Fruit fly (Drosophila melanogaster) whole organism, embryonic: Measurements from ENCODE around the gene CG16717.

Experiments used
- Atf-2 ChIP-seq: fragments of 200-800 bp; sonication (Bioruptor generic); optimal IDR thresholded peaks from 2 replicates; lab custom pipeline; 2016; ENCODE audit warnings: missing biosample characterization, missing genetic modification characterization
- B-H1 ChIP-seq: fragments of 200-800 bp; sonication (Bioruptor generic); IDR thresholded peaks from 3 replicates; pipeline ENCODE4 v1.3.6; 2022; ENCODE audit warnings: missing biosample characterization, missing genetic modification characterization
- Blimp-1 ChIP-seq: fragments of 200-800 bp; sonication (Bioruptor generic); optimal IDR thresholded peaks from 3 replicates; lab custom pipeline; 2018; ENCODE audit warnings: missing biosample characterization, missing genetic modification characterization, mild to moderate bottlenecking, moderate library complexity, missing genetic modification reagents
- CG10274 ChIP-seq: fragments of 200-800 bp; sonication (Bioruptor generic); optimal IDR thresholded peaks from 3 replicates; lab custom pipeline; 2017; ENCODE audit warnings: missing biosample characterization, mild to moderate bottlenecking, missing genetic modification characterization
- CG10565 ChIP-seq: fragments of 200-800 bp; sonication (Bioruptor generic); optimal IDR thresholded peaks from 3 replicates; lab custom pipeline; 2016; ENCODE audit warnings: missing biosample characterization, mild to moderate bottlenecking, missing genetic modification characterization
- CG11085 ChIP-seq: fragments of 200-800 bp; sonication (Bioruptor generic); IDR thresholded peaks from 2 replicates; pipeline ENCODE4 v1.3.6; 2022; ENCODE audit warnings: missing biosample characterization, missing genetic modification characterization
- CG11695 ChIP-seq: fragments of 200-800 bp; sonication (Bioruptor generic); IDR thresholded peaks from 3 replicates; pipeline ENCODE4 v1.3.6; 2022; ENCODE audit warnings: missing biosample characterization, missing genetic modification characterization
- CG12942 ChIP-seq: fragments of 200-800 bp; sonication (Bioruptor generic); optimal IDR thresholded peaks from 3 replicates; lab custom pipeline; 2016; ENCODE audit warnings: missing biosample characterization, missing genetic modification characterization
- CG13894 ChIP-seq: fragments of 200-800 bp; sonication (Bioruptor generic); optimal IDR thresholded peaks from 3 replicates; lab custom pipeline; 2018; ENCODE audit warnings: missing biosample characterization, mild to moderate bottlenecking, missing genetic modification characterization, moderate library complexity
- CG15514 ChIP-seq: fragments of 200-800 bp; sonication (Bioruptor generic); optimal IDR thresholded peaks from 3 replicates; lab custom pipeline; 2017; ENCODE audit warnings: missing biosample characterization, missing genetic modification characterization, mild to moderate bottlenecking, moderate library complexity, missing genetic modification reagents
- CG1602 ChIP-seq: fragments of 200-800 bp; sonication (Bioruptor generic); optimal IDR thresholded peaks from 3 replicates; lab custom pipeline; 2016; ENCODE audit warnings: missing biosample characterization, missing genetic modification characterization
- CG17802 ChIP-seq: fragments of 200-800 bp; sonication (Bioruptor generic); optimal IDR thresholded peaks from 2 replicates; lab custom pipeline; 2018; ENCODE audit warnings: missing biosample characterization, mild to moderate bottlenecking, missing genetic modification characterization, moderate library complexity
- CG2678 ChIP-seq: fragments of 200-800 bp; sonication (Bioruptor generic); optimal IDR thresholded peaks from 3 replicates; lab custom pipeline; 2019; ENCODE audit warnings: missing biosample characterization, mild to moderate bottlenecking, missing genetic modification characterization, moderate library complexity
- CG30020 ChIP-seq: fragments of 200-800 bp; optimal IDR thresholded peaks from 2 replicates; lab custom pipeline; 2019; ENCODE audit warnings: missing biosample characterization, mild to moderate bottlenecking, missing genetic modification characterization, moderate library complexity
- CG4328 ChIP-seq: fragments of 200-800 bp; sonication (Bioruptor generic); optimal IDR thresholded peaks from 3 replicates; lab custom pipeline; 2017; ENCODE audit warnings: missing biosample characterization, missing genetic modification reagents, missing genetic modification characterization
- CG4707 ChIP-seq: fragments of 200-800 bp; sonication (Bioruptor generic); optimal IDR thresholded peaks from 2 replicates; lab custom pipeline; 2018; ENCODE audit warnings: missing biosample characterization, mild to moderate bottlenecking, missing genetic modification characterization, moderate library complexity
- CG7839 ChIP-seq: fragments of 200-800 bp; sonication (Bioruptor generic); optimal IDR thresholded peaks from 3 replicates; lab custom pipeline; 2018; ENCODE audit warnings: missing biosample characterization, mild to moderate bottlenecking, missing genetic modification characterization, moderate library complexity
- CG8478 ChIP-seq: fragments of >200 bp; optimal IDR thresholded peaks from 2 replicates; lab custom pipeline; 2018
- CG9215 ChIP-seq: fragments of 200-800 bp; sonication (Bioruptor generic); IDR thresholded peaks from 2 replicates; pipeline ENCODE4 v1.3.6; 2022; ENCODE audit warnings: missing biosample characterization, missing genetic modification characterization
- CG9797 ChIP-seq: fragments of 200-800 bp; sonication (Bioruptor generic); optimal IDR thresholded peaks from 3 replicates; lab custom pipeline; 2018; ENCODE audit warnings: missing biosample characterization, mild to moderate bottlenecking, missing genetic modification characterization
- CG9876 ChIP-seq: fragments of 200-800 bp; sonication (Bioruptor generic); optimal IDR thresholded peaks from 2 replicates; lab custom pipeline; 2016; ENCODE audit warnings: missing biosample characterization, missing genetic modification characterization
- Eip74EF ChIP-seq, 2 experiments: fragments of 200-800 bp in 1 of 2; fragments of >200 bp in 1 of 2; sonication (Bioruptor generic) in 1 of 2; optimal IDR thresholded peaks; 2 replicates each; lab custom pipeline; 2017 to 2019; ENCODE audit warnings: missing biosample characterization in 2 of 2, missing genetic modification characterization in 2 of 2, mild to moderate bottlenecking in 1 of 2, moderate library complexity in 1 of 2
- GATAe ChIP-seq: fragments of 200-800 bp; sonication (Bioruptor generic); conservative IDR thresholded peaks from 2 replicates; pipeline ENCODE4 v1.3.6; 2022; ENCODE audit warnings: missing biosample characterization, missing genetic modification characterization
- HHEX ChIP-seq: fragments of 200-800 bp; sonication (Bioruptor generic); optimal IDR thresholded peaks from 3 replicates; lab custom pipeline; 2017; ENCODE audit warnings: missing biosample characterization, mild to moderate bottlenecking, missing genetic modification characterization, missing genetic modification reagents
- HmgD ChIP-seq: fragments of 200-800 bp; sonication (Bioruptor generic); optimal IDR thresholded peaks from 3 replicates; lab custom pipeline; 2016; ENCODE audit warnings: missing biosample characterization, missing genetic modification characterization
- MTF-1 ChIP-seq: fragments of 200-800 bp; sonication (Bioruptor generic); optimal IDR thresholded peaks from 2 replicates; lab custom pipeline; 2018; ENCODE audit warnings: missing biosample characterization, mild to moderate bottlenecking, missing genetic modification characterization, borderline replicate concordance
- Mrtf ChIP-seq: fragments of 200-800 bp; sonication (Bioruptor generic); IDR thresholded peaks from 3 replicates; pipeline ENCODE4 v1.3.6; 2022; ENCODE audit warnings: missing biosample characterization, missing genetic modification characterization
- Nf-YA ChIP-seq: fragments of 200-800 bp; sonication (Bioruptor generic); IDR thresholded peaks from 2 replicates; pipeline ENCODE4 v1.3.6; 2022; ENCODE audit warnings: missing biosample characterization, missing genetic modification characterization
- Rx ChIP-seq: fragments of 200-800 bp; sonication (Bioruptor generic); IDR thresholded peaks from 2 replicates; pipeline ENCODE4 v1.3.6; 2022; ENCODE audit warnings: missing biosample characterization, missing genetic modification characterization
- Sin3A ChIP-seq: fragments of >200 bp; optimal IDR thresholded peaks from 2 replicates; lab custom pipeline; 2018
- Sry-δ ChIP-seq: fragments of 200-800 bp; sonication (Bioruptor generic); optimal IDR thresholded peaks from 2 replicates; lab custom pipeline; 2016; ENCODE audit warnings: missing biosample characterization, missing genetic modification characterization
- Ssrp ChIP-seq: fragments of 200-800 bp; sonication (Bioruptor generic); optimal IDR thresholded peaks from 2 replicates; lab custom pipeline; 2018; ENCODE audit warnings: missing biosample characterization, mild to moderate bottlenecking, missing genetic modification characterization, moderate library complexity
- Usf ChIP-seq: fragments of 200-800 bp; sonication (Bioruptor generic); optimal IDR thresholded peaks from 2 replicates; lab custom pipeline; 2017; ENCODE audit warnings: missing genotype, missing biosample characterization, missing genetic modification characterization
- Xbp1 ChIP-seq: fragments of 200-800 bp; sonication (Bioruptor generic); optimal IDR thresholded peaks from 3 replicates; lab custom pipeline; 2016; ENCODE audit warnings: missing biosample characterization, mild to moderate bottlenecking, missing genetic modification characterization
- ab ChIP-seq: fragments of 200-800 bp; sonication (Bioruptor generic); optimal IDR thresholded peaks from 2 replicates; lab custom pipeline; 2016; ENCODE audit warnings: missing biosample characterization, missing genetic modification characterization
- corto ChIP-seq: fragments of 200-800 bp; sonication (Bioruptor generic); optimal IDR thresholded peaks from 2 replicates; lab custom pipeline; 2016; ENCODE audit warnings: missing biosample characterization, mild to moderate bottlenecking, missing genetic modification characterization, moderate library complexity
- her ChIP-seq: fragments of 200-800 bp; sonication (Bioruptor generic); optimal IDR thresholded peaks from 2 replicates; lab custom pipeline; 2016; ENCODE audit warnings: missing biosample characterization, missing genetic modification characterization
- mirr ChIP-seq: fragments of 200-800 bp; sonication (Bioruptor generic); optimal IDR thresholded peaks from 3 replicates; lab custom pipeline; 2018; ENCODE audit warnings: missing biosample characterization, mild to moderate bottlenecking, missing genetic modification characterization
- nau ChIP-seq: fragments of 200-800 bp; sonication (Bioruptor generic); optimal IDR thresholded peaks from 3 replicates; lab custom pipeline; 2017; ENCODE audit warnings: missing biosample characterization, mild to moderate bottlenecking, missing genetic modification characterization, missing genetic modification reagents
- nmo ChIP-seq: fragments of 200-800 bp; sonication (Bioruptor generic); optimal IDR thresholded peaks from 2 replicates; lab custom pipeline; 2018; ENCODE audit warnings: missing biosample characterization, mild to moderate bottlenecking, missing genetic modification characterization, moderate library complexity
- pita ChIP-seq: fragments of 200-800 bp; sonication (Bioruptor generic); optimal IDR thresholded peaks from 2 replicates; lab custom pipeline; 2017; ENCODE audit warnings: missing biosample characterization, mild to moderate bottlenecking, missing genetic modification characterization
- prd ChIP-seq, 3 experiments: fragments of >200 bp in 2 of 3; fragments of 200-800 bp in 1 of 3; sonication (Bioruptor generic) in 1 of 3; optimal IDR thresholded peaks in 2 of 3; IDR thresholded peaks in 1 of 3; 2 replicates in 2 of 3; 3 replicates in 1 of 3; pipeline versions ENCODE4 v1.3.6 to Lab custom; 2017 to 2022; ENCODE audit warnings: missing biosample characterization in 1 of 3, missing genetic modification characterization in 1 of 3
- rib ChIP-seq: fragments of 200-800 bp; sonication (Bioruptor generic); IDR thresholded peaks from 2 replicates; pipeline ENCODE4 v1.3.6; 2022; ENCODE audit warnings: missing biosample characterization, missing genetic modification characterization
- sens-2 ChIP-seq: fragments of 200-800 bp; sonication (Bioruptor generic); IDR thresholded peaks from 2 replicates; pipeline ENCODE4 v1.3.6; 2022; ENCODE audit warnings: missing biosample characterization, missing genetic modification characterization
- sima ChIP-seq: fragments of 200-800 bp; sonication (Bioruptor generic); optimal IDR thresholded peaks from 2 replicates; lab custom pipeline; 2016; ENCODE audit warnings: missing biosample characterization, missing genetic modification characterization
- sqz ChIP-seq: fragments of 200-800 bp; sonication (Bioruptor generic); optimal IDR thresholded peaks from 3 replicates; lab custom pipeline; 2018; ENCODE audit warnings: missing biosample characterization, mild to moderate bottlenecking, missing genetic modification characterization
- sr ChIP-seq: fragments of 200-800 bp; sonication (Bioruptor generic); IDR thresholded peaks from 3 replicates; pipeline ENCODE4 v1.3.6; 2022; ENCODE audit warnings: missing biosample characterization, missing genetic modification characterization
- tio ChIP-seq: fragments of 200-800 bp; sonication (Bioruptor generic); optimal IDR thresholded peaks from 2 replicates; lab custom pipeline; 2017; ENCODE audit warnings: missing biosample characterization, missing genetic modification characterization, inconsistent platforms

CG16717 gene

dm6 chr3L:9692892-9693551 lies 14.0 kb downstream of the CG16717 start (continued):
- TF ChIP-seq HmgD (GFP tag; lab: Kevin White, UChicago) (peak; percentile 95), CG2678 (peak; percentile 98), Sin3A (lab: Kevin White, UChicago) (no peak), HHEX (GFP tag; lab: Kevin White, UChicago) (peak; percentile 96), CG11085 (GFP tag; lab: Robert Waterston, UW) (0 out of 2 replicates have a peak, but pooled peaks have one; percentile 53), sima (peak; percentile 80), Nf-YA (GFP tag; lab: Robert Waterston, UW) (peak; percentile 71), CG17802 (tag; lab: Kevin White, UChicago) (peak; percentile 78), sr (peak; percentile 56; the same call in 1 of the 3 replicates), CG15514 (GFP tag; lab: Kevin White, UChicago) (peak; percentile 87), Atf-2 (peak; percentile 98), CG9876 (GFP tag; lab: Kevin White, UChicago) (peak; percentile 95), MTF-1 (GFP tag; lab: Kevin White, UChicago) (peak; percentile 68), rib (GFP tag; lab: Robert Waterston, UW) (peak; percentile 77), GATAe (GFP tag; lab: Robert Waterston, UW) (peak; percentile 77), nmo (GFP tag; lab: Kevin White, UChicago) (peak; percentile 99), CG7839 (tag; lab: Kevin White, UChicago) (peak; percentile 97), mirr (peak; percentile 62), ab (GFP tag; lab: Kevin White, UChicago) (peak; percentile 88), sqz (GFP tag; lab: Kevin White, UChicago) (peak; percentile 87), CG12942 (GFP tag; lab: Kevin White, UChicago) (peak; percentile 92), CG10274 (peak; percentile 94), Mrtf (GFP tag; lab: Robert Waterston, UW) (peak; percentile 87), pita (GFP tag; lab: Kevin White, UChicago) (no peak), Xbp1 (GFP tag; lab: Kevin White, UChicago) (peak; percentile 96), her (GFP tag; lab: Kevin White, UChicago) (peak; percentile 94), B-H1 (GFP tag; lab: Robert Waterston, UW) (peak; percentile 75; the same call in 2 of the 3 replicates), Blimp-1 (peak; percentile 86), Usf (GFP tag; lab: Kevin White, UChicago) (peak; percentile 93), CG1602 (GFP tag; lab: Kevin White, UChicago) (peak; percentile 95), CG4707 (GFP tag; lab: Kevin White, UChicago) (peak; percentile 63), corto (GFP tag; lab: Kevin White, UChicago) (peak; percentile 56), sens-2 (GFP tag; lab: Robert Waterston, UW) (peak; percentile 59; the same call in 1 of the 2 replicates), CG13894 (tag; lab: Kevin White, UChicago) (peak; percentile 82), tio (GFP tag; lab: Kevin White, UChicago) (peak; percentile 98), CG8478 (lab: Kevin White, UChicago) (no peak), prd (optimal IDR thresholded peaks at IDR 0.05; lab: Kevin White, UChicago) (no peak), prd (GFP tag; IDR thresholded peaks at IDR 0.05; lab: Robert Waterston, UW) (peak; percentile 92), Sry-δ (GFP tag; lab: Kevin White, UChicago) (peak; percentile 66), Rx (peak; percentile 67), nau (GFP tag; lab: Kevin White, UChicago) (peak; percentile 92), CG9215 (peak; percentile 92), CG11695 (GFP tag; lab: Robert Waterston, UW) (peak; percentile 93), CG4328 (GFP tag; lab: Kevin White, UChicago) (peak; percentile 95), Eip74EF (GFP tag; optimal IDR thresholded peaks at IDR 0.05; lab: Kevin White, UChicago) (peak in 1 of 2 experiments; percentile 95), Ssrp (peak; percentile 96), CG10565 (peak; percentile 88), CG30020 (tag; lab: Kevin White, UChicago) (peak; percentile 81), CG9797 (peak; percentile 41)
